Worm (Caenorhabditis elegans): Measurements from ENCODE around the gene F20E11.18.
"Not testable (repeated sequence)": the region's sequence is repeated elsewhere in the genome, so short reads cannot be mapped to it uniquely, and the experiment has no call there.

The F20E11.18 gene

ce11 chrV:17467881-17468280 is 31.5 kb upstream of the F20E11.18 start:
- no peak for TF ChIP-seq skn-1 (tag; optimal IDR thresholded peaks at IDR 0.05)
- no peak for TF ChIP-seq pqm-1 (tag; optimal IDR thresholded peaks at IDR 0.05)
- no peak for TF ChIP-seq daf-12 (tag; optimal IDR thresholded peaks at IDR 0.05)
- no peak for TF ChIP-seq lin-15B (tag; optimal IDR thresholded peaks at IDR 0.05)
- no peak for TF ChIP-seq nhr-77 (tag; optimal IDR thresholded peaks at IDR 0.05)
- TF ChIP-seq hmg-11 (tag; optimal IDR thresholded peaks at IDR 0.05), result no peak
- TF ChIP-seq nhr-12 (tag; optimal IDR thresholded peaks at IDR 0.05), result no peak
- no peak for TF ChIP-seq egl-27 (tag; optimal IDR thresholded peaks at IDR 0.05)

DNA sequence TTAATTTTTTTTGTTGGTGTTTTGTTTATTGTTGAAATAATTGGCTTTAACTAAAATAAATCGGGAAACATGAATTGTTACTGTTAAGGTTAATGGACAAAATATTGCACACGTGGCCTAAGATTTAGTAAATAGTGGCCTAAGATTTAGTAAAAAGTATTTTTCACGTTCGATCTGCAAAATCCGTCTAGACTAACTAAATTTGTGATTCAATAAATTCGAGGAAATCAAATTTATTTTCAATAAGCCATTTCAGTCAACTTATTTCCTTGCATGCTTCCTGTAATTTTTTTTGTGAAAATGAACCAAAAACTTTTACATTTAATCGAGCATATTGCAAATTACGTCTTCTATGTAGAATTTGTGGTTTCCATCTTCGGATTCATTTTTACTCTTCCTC is 30.4 kb upstream of the F20E11.18 start, which contains the start of gene srw-72:
Gene srw-72, plus strand, starts transcription at position 301 of the 400 bp plus-strand sequence.
- TF ChIP-seq nhr-43 (tag; optimal IDR thresholded peaks at IDR 0.05; ENCODE audit: poor library complexity, severe bottlenecking) (no peak), egl-5 (tag; optimal IDR thresholded peaks at IDR 0.05) (no peak), ama-1 (optimal IDR thresholded peaks at IDR 0.05) (no peak)

- TF ChIP-seq nhr-237, lin-15B, ceh-82 (tag; optimal IDR thresholded peaks at IDR 0.05): not testable (repeated sequence)
These were observed 27.9 kb upstream of the F20E11.18 start, which contains the start of gene F20E11.7 for ce11 chrV:17464278-17464677. Gene F20E11.7, plus strand, starts transcription at chrV:17464578.

DNA sequence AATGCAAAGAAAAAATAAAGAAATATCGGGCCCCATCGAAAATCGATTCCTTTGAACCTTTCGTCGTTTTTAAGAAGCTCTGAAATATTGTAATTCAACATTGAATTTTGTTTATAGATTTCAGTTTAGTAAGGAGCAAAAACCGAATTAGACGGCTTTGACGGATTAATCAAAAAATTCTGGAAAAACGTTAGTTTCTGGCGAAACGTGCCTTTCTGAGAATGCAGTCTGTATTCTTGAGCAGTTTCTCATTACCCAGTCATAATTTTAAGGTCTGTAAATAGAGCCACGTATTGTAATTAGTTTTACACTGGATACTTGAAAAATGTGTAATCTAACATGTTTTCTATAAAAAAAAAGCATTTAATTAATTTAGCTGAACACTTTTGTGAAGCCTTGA is 23.7 kb upstream of the F20E11.18 start, which contains the start of gene srz-48:
Gene srz-48, minus strand, starts transcription at position 101 of the 400 bp plus-strand sequence.
- no peak for TF ChIP-seq aly-2 (tag; optimal IDR thresholded peaks at IDR 0.05)
- no peak for TF ChIP-seq fkh-2 (tag; optimal IDR thresholded peaks at IDR 0.05)
- TF ChIP-seq ceh-9 (tag; optimal IDR thresholded peaks at IDR 0.05), result no peak
- no peak for TF ChIP-seq ztf-11 (tag; optimal IDR thresholded peaks at IDR 0.05)
- TF ChIP-seq ceh-82 (tag; optimal IDR thresholded peaks at IDR 0.05), result no peak
- TF ChIP-seq nhr-67 (tag; optimal IDR thresholded peaks at IDR 0.05), result no peak
- no peak for TF ChIP-seq nhr-12 (tag; optimal IDR thresholded peaks at IDR 0.05)
- TF ChIP-seq jun-1 (tag; optimal IDR thresholded peaks at IDR 0.05), result no peak
- TF ChIP-seq nhr-23 (tag; optimal IDR thresholded peaks at IDR 0.05), result no peak
- no peak for TF ChIP-seq fos-1 (tag; optimal IDR thresholded peaks at IDR 0.05)
- TF ChIP-seq ZK546.5 (tag; optimal IDR thresholded peaks at IDR 0.05), result no peak
- no peak for TF ChIP-seq elt-1 (tag; optimal IDR thresholded peaks at IDR 0.05)
- TF ChIP-seq ceh-16 (tag; optimal IDR thresholded peaks at IDR 0.05), result no peak
- no peak for TF ChIP-seq egl-27 (tag; optimal IDR thresholded peaks at IDR 0.05)
- no peak for TF ChIP-seq ztf-4 (tag; optimal IDR thresholded peaks at IDR 0.05)
- TF ChIP-seq elt-3 (tag; optimal IDR thresholded peaks at IDR 0.05), result no peak
- TF ChIP-seq nhr-28 (tag; optimal IDR thresholded peaks at IDR 0.05), result no peak
- TF ChIP-seq mml-1 (tag; optimal IDR thresholded peaks at IDR 0.05), result no peak

DNA sequence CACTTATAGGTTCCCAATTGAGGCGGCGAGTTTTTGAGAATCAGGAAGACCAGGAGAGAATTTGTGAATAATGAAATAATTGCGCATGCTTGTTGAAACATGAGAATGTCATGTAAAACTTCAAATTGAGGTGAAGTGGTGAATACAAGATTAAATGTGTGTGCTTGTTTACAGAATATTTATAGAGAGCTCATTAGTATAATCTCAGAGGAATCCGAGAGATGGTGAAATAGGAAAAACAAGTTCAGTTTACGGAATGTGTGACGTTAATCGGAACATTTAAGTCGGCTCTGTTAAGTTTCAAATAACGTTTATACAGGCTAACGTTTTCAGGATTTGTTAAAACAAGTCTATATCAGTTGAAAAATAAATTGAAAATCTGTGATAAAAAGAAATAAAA is 21.7 kb upstream of the F20E11.18 start, which contains the start of gene str-200:
Gene str-200, minus strand, starts transcription at position 101 of the 400 bp plus-strand sequence.
- TF ChIP-seq lin-15B (tag; optimal IDR thresholded peaks at IDR 0.05) (no peak), sea-2 (GFP tag; optimal IDR thresholded peaks at IDR 0.05) (no peak), lsy-12 (tag; optimal IDR thresholded peaks at IDR 0.05) (no peak), ceh-28 (tag; optimal IDR thresholded peaks at IDR 0.05) (no peak), fos-1 (tag; optimal IDR thresholded peaks at IDR 0.05) (no peak), zag-1 (tag; optimal IDR thresholded peaks at IDR 0.05) (no peak), fkh-10 (GFP tag; optimal IDR thresholded peaks at IDR 0.05) (no peak), nhr-67 (tag; optimal IDR thresholded peaks at IDR 0.05) (no peak), nhr-12 (tag; optimal IDR thresholded peaks at IDR 0.05) (no peak), egl-27 (tag; optimal IDR thresholded peaks at IDR 0.05) (no peak), pha-4 (tag; optimal IDR thresholded peaks at IDR 0.05) (no peak), ztf-11 (tag; optimal IDR thresholded peaks at IDR 0.05) (no peak), aly-2 (tag; optimal IDR thresholded peaks at IDR 0.05) (no peak), daf-12 (tag; optimal IDR thresholded peaks at IDR 0.05) (no peak)

DNA sequence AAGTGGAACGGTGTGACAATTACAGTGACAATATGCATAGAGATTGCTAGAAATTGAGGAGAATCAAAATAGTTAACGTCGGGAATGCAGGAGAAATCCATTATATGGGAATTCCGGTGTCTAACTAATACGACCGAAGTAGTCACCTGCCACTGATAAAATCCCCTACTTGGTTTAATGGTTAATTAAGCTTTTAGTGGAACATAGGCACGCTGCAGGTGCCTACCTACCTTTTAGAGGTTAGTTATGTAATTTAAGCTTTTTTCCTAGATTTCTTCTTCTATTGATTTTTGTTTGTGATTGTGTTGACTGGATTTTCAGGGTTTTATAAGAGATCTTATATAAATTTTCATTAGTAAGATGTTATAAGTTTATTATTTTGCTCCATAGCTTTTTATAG is 19.8 kb upstream of the F20E11.18 start, which contains the start of gene srh-203:
Gene srh-203, minus strand, starts transcription at position 101 of the 400 bp plus-strand sequence.
- not testable (repeated sequence) for TF ChIP-seq mdl-1, aly-2, daf-12 (tag; optimal IDR thresholded peaks at IDR 0.05)
